Worm (Caenorhabditis elegans) whole organism, dauer: Measurements from ENCODE around the gene F46H5.7.

Experiments
- unc-62 ChIP-seq: sonication (generic microtip); optimal IDR thresholded peaks from 2 replicates; lab custom pipeline; 2017; ENCODE audit warnings: missing biosample characterization, missing genetic modification reagents, missing genetic modification characterization

F46H5.7 gene

ce11 chrX:7256891-7257290 is 14.1 kb upstream of the F46H5.7 start, which contains the start of gene F46H5.5:
F46H5.5 (minus strand) TSS chrX:7256991.
- TF ChIP-seq unc-62, result no peak

- TF ChIP-seq unc-62, result no peak
These were observed 11.8 kb upstream of the F46H5.7 start, which contains the start of gene F46H5.4 for ce11 chrX:7254558-7254957. F46H5.4 (minus strand) TSS chrX:7254610.

- no peak for TF ChIP-seq unc-62
These were observed 2.0 kb upstream of the F46H5.7 start for ce11 chrX:7244756-7245155.

ce11 chrX:7242119-7242518 is 664 bp downstream of the F46H5.7 start:
- TF ChIP-seq unc-62, result no peak

ce11 chrX:7238562-7238961 is 4.2 kb downstream of the F46H5.7 start, which contains the start of gene F46H5.3:
F46H5.3 (minus strand) TSS chrX:7238662.
- no peak for TF ChIP-seq unc-62

ce11 chrX:7236717-7237116 is 6.1 kb downstream of the F46H5.7 start:
- TF ChIP-seq unc-62, result no peak

- TF ChIP-seq unc-62, result no peak
These were observed 8.0 kb downstream of the F46H5.7 start for ce11 chrX:7234723-7235203.

ce11 chrX:7234074-7234453 is 8.7 kb downstream of the F46H5.7 start:
- no peak for TF ChIP-seq unc-62

- no peak for TF ChIP-seq unc-62
These were observed 9.4 kb downstream of the F46H5.7 start for ce11 chrX:7233127-7234073.

- TF ChIP-seq unc-62, result no peak
These were observed 10.5 kb downstream of the F46H5.7 start for ce11 chrX:7232158-7232822.

- TF ChIP-seq unc-62, result no peak
These were observed 11.9 kb downstream of the F46H5.7 start for ce11 chrX:7230877-7231276.

- TF ChIP-seq unc-62, result no peak
These were observed 12.5 kb downstream of the F46H5.7 start for ce11 chrX:7230321-7230720.

ce11 chrX:7229357-7229756 is 13.4 kb downstream of the F46H5.7 start:
- no peak for TF ChIP-seq unc-62

- TF ChIP-seq unc-62, result no peak
These were observed 17.8 kb downstream of the F46H5.7 start for ce11 chrX:7225028-7225427.

- TF ChIP-seq unc-62, result no peak
These were observed 18.3 kb downstream of the F46H5.7 start for ce11 chrX:7224510-7224909.

- TF ChIP-seq unc-62, result no peak
These were observed 20.4 kb downstream of the F46H5.7 start for ce11 chrX:7222383-7222782.

- TF ChIP-seq unc-62, result no peak
These were observed 22.6 kb downstream of the F46H5.7 start for ce11 chrX:7220209-7220608.
